Worm (Caenorhabditis elegans) whole organism, L4 larva: ENCODE results near the gene F11A5.15.

Source experiments
- Y75B8A.6 ChIP-seq: fragments of 200-800 bp; sonication (Bioruptor generic); IDR thresholded peaks from 2 replicates; pipeline ENCODE4 v1.3.6; 2022; ENCODE audit warnings: missing genetic modification reagents, missing genetic modification characterization, missing compliant biosample characterization
- ceh-62 ChIP-seq: sonication (generic microtip); optimal IDR thresholded peaks from 2 replicates; lab custom pipeline; 2017; ENCODE audit warnings: missing biosample characterization, missing genetic modification characterization
- ceh-82 ChIP-seq: sonication (generic microtip); optimal IDR thresholded peaks from 2 replicates; lab custom pipeline; 2017; ENCODE audit warnings: missing biosample characterization, missing genetic modification characterization
- ces-1 ChIP-seq: fragments of 150-350 bp; sonication (generic microtip); optimal IDR thresholded peaks from 4 replicates; lab custom pipeline; 2014; ENCODE audit warnings: missing biosample characterization, missing genetic modification reagents, missing genetic modification characterization
- nhr-10 ChIP-seq: fragments of 150-350 bp; optimal IDR thresholded peaks from 2 replicates; lab custom pipeline; 2014; ENCODE audit warnings: missing biosample characterization, missing genetic modification characterization
- nhr-25 ChIP-seq: sonication (generic microtip); optimal IDR thresholded peaks from 2 replicates; lab custom pipeline; 2017; ENCODE audit warnings: missing genetic modification characterization, mild to moderate bottlenecking, missing compliant biosample characterization, antibody characterized with exemption, moderate library complexity, borderline replicate concordance; ENCODE audit not compliant: insufficient read depth
- nhr-42 ChIP-seq: fragments of 200-800 bp; sonication (Bioruptor generic); IDR thresholded peaks from 2 replicates; pipeline ENCODE4 v1.3.6; 2022; ENCODE audit warnings: missing genetic modification characterization, missing compliant biosample characterization
- nhr-77 ChIP-seq: fragments of 150-350 bp; optimal IDR thresholded peaks from 2 replicates; lab custom pipeline; 2014; ENCODE audit warnings: missing biosample characterization, missing genetic modification characterization
- pha-4 ChIP-seq, 2 experiments: fragments of 150-350 bp in 1 of 2; fragments of 200-800 bp in 1 of 2; sonication (Bioruptor generic) in 1 of 2; IDR thresholded peaks in 1 of 2; optimal IDR thresholded peaks in 1 of 2; 2 replicates each; pipeline versions ENCODE4 v1.3.6 to Lab custom; 2014 to 2022; ENCODE audit warnings: missing genetic modification characterization in 2 of 2, missing genetic modification reagents in 2 of 2, missing biosample characterization in 1 of 2, missing compliant biosample characterization in 1 of 2
- tag-97 ChIP-seq: fragments of 200-800 bp; sonication (Bioruptor generic); IDR thresholded peaks from 2 replicates; pipeline ENCODE4 v1.3.6; 2022; ENCODE audit warnings: missing genetic modification characterization, missing compliant biosample characterization
- unc-62 ChIP-seq, 3 experiments: fragments of 150-350 bp in 1 of 3; sonication (generic microtip); optimal IDR thresholded peaks in 2 of 3; peaks in 1 of 3; 1 replicate in 1 of 3; 2 replicates in 2 of 3; lab custom pipeline; 2014 to 2017; ENCODE audit warnings: missing biosample characterization in 3 of 3, missing genetic modification characterization in 3 of 3, missing genetic modification reagents in 3 of 3, missing genotype in 1 of 3
- zip-2 ChIP-seq: fragments of 150-350 bp; optimal IDR thresholded peaks from 2 replicates; lab custom pipeline; 2014; ENCODE audit warnings: missing biosample characterization, missing genetic modification characterization

ce11 chrV:16256395-16256794 is 38.0 kb upstream of the F11A5.15 start, which contains the start of gene bgnt-1.3:
- no peak for TF ChIP-seq nhr-25 (tag; lab: Kevin White, UChicago)
- no peak for TF ChIP-seq unc-62 (GFP tag; optimal IDR thresholded peaks at IDR 0.05 in 1 of 2; lab: Kevin White, UChicago)
- TF ChIP-seq unc-62 (tag; optimal IDR thresholded peaks at IDR 0.05; lab: Kevin White, UChicago): no peak
- no peak for TF ChIP-seq pha-4 (GFP tag; IDR thresholded peaks at IDR 0.05; lab: Robert Waterston, UW)
- TF ChIP-seq pha-4 (tag; optimal IDR thresholded peaks at IDR 0.05; lab: Kevin White, UChicago): no peak
- no peak for TF ChIP-seq nhr-42
- TF ChIP-seq tag-97 (GFP tag; lab: Robert Waterston, UW): no peak
- TF ChIP-seq ceh-62 (tag; lab: Kevin White, UChicago): no peak
- no peak for TF ChIP-seq nhr-10 (tag; lab: Kevin White, UChicago)
- TF ChIP-seq Y75B8A.6 (GFP tag; lab: Robert Waterston, UW): no peak
- no peak for TF ChIP-seq zip-2 (tag; lab: Kevin White, UChicago)
- no peak for TF ChIP-seq nhr-77 (tag; lab: Kevin White, UChicago)
- TF ChIP-seq ceh-82 (tag; lab: Kevin White, UChicago): no peak
- TF ChIP-seq ces-1: no peak
